Fruit fly (Drosophila melanogaster) whole organism, embryonic: Measurements from ENCODE around the gene Gad1.

ENCODE experiments used
- CG10565 ChIP-seq: fragments of 200-800 bp; sonication (Bioruptor generic); optimal IDR thresholded peaks from 3 replicates; lab custom pipeline; 2016; ENCODE audit warnings: missing biosample characterization, mild to moderate bottlenecking, missing genetic modification characterization
- CG10959 ChIP-seq: fragments of 200-800 bp; sonication (Bioruptor generic); IDR thresholded peaks from 2 replicates; pipeline ENCODE4 v1.3.6; 2022; ENCODE audit warnings: missing biosample characterization, missing genetic modification characterization
- CG11398 ChIP-seq: fragments of 200-800 bp; sonication (Bioruptor generic); optimal IDR thresholded peaks from 2 replicates; lab custom pipeline; 2016; ENCODE audit warnings: missing biosample characterization, missing genetic modification characterization
- CG11456 ChIP-seq: fragments of 200-800 bp; sonication (Bioruptor generic); IDR thresholded peaks from 3 replicates; pipeline ENCODE4 v1.3.6; 2022; ENCODE audit warnings: missing biosample characterization, missing genetic modification characterization
- CG17359 ChIP-seq: fragments of 200-800 bp; sonication (Bioruptor generic); optimal IDR thresholded peaks from 3 replicates; lab custom pipeline; 2018; ENCODE audit warnings: missing biosample characterization, mild to moderate bottlenecking, missing genetic modification characterization, moderate library complexity
- CG6765 ChIP-seq: fragments of 200-800 bp; sonication (Bioruptor generic); optimal IDR thresholded peaks from 3 replicates; lab custom pipeline; 2017; ENCODE audit warnings: missing biosample characterization, mild to moderate bottlenecking, missing genetic modification characterization
- ash1 ChIP-seq: fragments of 200-800 bp; sonication (Bioruptor generic); optimal IDR thresholded peaks from 2 replicates; lab custom pipeline; 2018; ENCODE audit warnings: missing biosample characterization, mild to moderate bottlenecking, missing genetic modification characterization
- dysf ChIP-seq: fragments of 200-800 bp; sonication (Bioruptor generic); IDR thresholded peaks from 3 replicates; pipeline ENCODE4 v1.3.6; 2022; ENCODE audit warnings: missing biosample characterization, missing genetic modification characterization
- eyg ChIP-seq: fragments of 200-800 bp; sonication (Bioruptor generic); optimal IDR thresholded peaks from 3 replicates; lab custom pipeline; 2016; ENCODE audit warnings: missing biosample characterization, missing genetic modification characterization
- h ChIP-seq: fragments of >200 bp; optimal IDR thresholded peaks from 2 replicates; lab custom pipeline; 2017
- lab ChIP-seq: fragments of 200-800 bp; sonication (Bioruptor generic); optimal IDR thresholded peaks from 3 replicates; lab custom pipeline; 2017; ENCODE audit warnings: missing biosample characterization, missing genetic modification characterization, mild to moderate bottlenecking, moderate library complexity, missing genetic modification reagents
- sug ChIP-seq: fragments of 200-800 bp; optimal IDR thresholded peaks from 2 replicates; lab custom pipeline; 2019; ENCODE audit warnings: missing biosample characterization, mild to moderate bottlenecking, missing genetic modification characterization, moderate library complexity
- zfh1 ChIP-seq: fragments of 200-800 bp; sonication (Bioruptor generic); IDR thresholded peaks from 3 replicates; pipeline ENCODE4 v1.3.6; 2022; ENCODE audit warnings: missing biosample characterization, missing genetic modification characterization

DNA sequence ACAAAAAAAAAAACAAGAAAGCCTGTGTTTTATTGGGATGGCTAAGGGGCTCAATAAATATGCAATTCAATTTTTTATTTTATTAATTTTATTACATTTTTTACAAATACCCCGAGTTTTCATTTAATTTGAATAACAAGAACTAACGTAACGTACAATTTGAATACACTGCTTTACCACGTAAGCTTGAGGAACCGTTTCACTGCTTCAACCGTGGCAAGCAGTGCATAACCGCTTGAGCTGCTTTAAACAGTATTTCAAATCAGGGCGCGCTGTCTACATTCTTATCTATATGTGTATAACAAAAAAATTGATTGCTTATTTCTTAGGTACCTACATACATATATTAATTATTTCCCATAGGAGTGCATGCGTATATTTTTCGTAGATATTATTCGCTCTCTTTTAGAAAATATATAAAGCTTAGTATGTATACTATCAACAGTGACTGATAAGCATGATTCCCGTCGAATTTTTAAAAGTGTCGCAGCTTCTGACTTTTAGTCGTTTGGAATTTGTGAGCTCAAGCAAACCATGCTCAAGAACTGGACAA is 4.2 kb upstream of the Gad1 start, which contains the start of gene CG14990:
- no peak for TF ChIP-seq CG10959 (GFP tag; lab: Robert Waterston, UW)
- TF ChIP-seq CG6765 (GFP tag; lab: Kevin White, UChicago) = no peak
- no peak for TF ChIP-seq CG11398 (GFP tag; lab: Kevin White, UChicago)
- no peak for TF ChIP-seq lab (GFP tag; lab: Kevin White, UChicago)
- TF ChIP-seq sug (tag; lab: Kevin White, UChicago) = no peak
- no peak for TF ChIP-seq CG11456 (GFP tag; lab: Robert Waterston, UW)
- no peak for TF ChIP-seq h
- no peak for TF ChIP-seq CG17359 (tag; lab: Kevin White, UChicago)
- TF ChIP-seq zfh1 = no peak
- no peak for TF ChIP-seq dysf (GFP tag; lab: Robert Waterston, UW)
- TF ChIP-seq CG10565 (GFP tag; lab: Kevin White, UChicago) = no peak
- TF ChIP-seq ash1 = no peak
- TF ChIP-seq eyg (GFP tag; lab: Kevin White, UChicago) = no peak
